Fruit fly (Drosophila melanogaster) whole organism, embryonic: ENCODE results near the gene CG8112.

Experiments
- Bgb ChIP-seq: fragments of 200-800 bp; sonication (Bioruptor generic); IDR thresholded peaks from 2 replicates; pipeline ENCODE4 v1.3.6; 2022; ENCODE audit warnings: missing biosample characterization, missing genetic modification characterization; ENCODE audit not compliant: partially characterized antibody
- CG12659 ChIP-seq: fragments of 200-800 bp; sonication (Bioruptor generic); optimal IDR thresholded peaks from 3 replicates; lab custom pipeline; 2017; ENCODE audit warnings: mild to moderate bottlenecking, missing biosample characterization, missing genetic modification reagents, missing genetic modification characterization
- CG12769 ChIP-seq: fragments of 200-800 bp; sonication (Bioruptor generic); optimal IDR thresholded peaks from 2 replicates; lab custom pipeline; 2019; ENCODE audit warnings: missing biosample characterization, mild to moderate bottlenecking, missing genetic modification characterization, moderate library complexity
- CG14667 ChIP-seq: fragments of 200-800 bp; sonication (Bioruptor generic); IDR thresholded peaks from 2 replicates; pipeline ENCODE4 v1.3.6; 2022; ENCODE audit warnings: missing biosample characterization, missing genetic modification characterization
- CG14860 ChIP-seq: fragments of 200-800 bp; sonication (Bioruptor generic); IDR thresholded peaks from 3 replicates; pipeline ENCODE4 v1.3.6; 2022; ENCODE audit warnings: missing biosample characterization, missing genetic modification characterization; ENCODE audit not compliant: partially characterized antibody
- CG30020 ChIP-seq: fragments of 200-800 bp; optimal IDR thresholded peaks from 2 replicates; lab custom pipeline; 2019; ENCODE audit warnings: missing biosample characterization, mild to moderate bottlenecking, missing genetic modification characterization, moderate library complexity
- CG42726 ChIP-seq: fragments of 200-800 bp; sonication (Bioruptor generic); IDR thresholded peaks from 2 replicates; pipeline ENCODE4 v1.3.6; 2022; ENCODE audit warnings: missing biosample characterization, missing genetic modification characterization; ENCODE audit not compliant: partially characterized antibody
- CG4328 ChIP-seq: fragments of 200-800 bp; sonication (Bioruptor generic); optimal IDR thresholded peaks from 3 replicates; lab custom pipeline; 2017; ENCODE audit warnings: missing biosample characterization, missing genetic modification reagents, missing genetic modification characterization
- CG5180 ChIP-seq: fragments of 200-800 bp; sonication (Bioruptor generic); optimal IDR thresholded peaks from 3 replicates; lab custom pipeline; 2017; ENCODE audit warnings: missing biosample characterization, missing genetic modification characterization, mild to moderate bottlenecking, moderate library complexity, missing genetic modification reagents
- CG7357 ChIP-seq: fragments of 200-800 bp; sonication (Bioruptor generic); IDR thresholded peaks from 3 replicates; pipeline ENCODE4 v1.3.6; 2022; ENCODE audit warnings: missing biosample characterization, missing genetic modification characterization
- CG9437 ChIP-seq: fragments of 200-800 bp; sonication (Bioruptor generic); optimal IDR thresholded peaks from 2 replicates; lab custom pipeline; 2018; ENCODE audit warnings: missing biosample characterization, mild to moderate bottlenecking, missing genetic modification characterization
- D19A ChIP-seq: fragments of 200-800 bp; optimal IDR thresholded peaks from 3 replicates; lab custom pipeline; 2019; ENCODE audit warnings: missing biosample characterization, mild to moderate bottlenecking, missing genetic modification characterization, moderate library complexity
- Dp ChIP-seq: fragments of 200-800 bp; sonication (Bioruptor generic); optimal IDR thresholded peaks from 2 replicates; lab custom pipeline; 2018; ENCODE audit warnings: missing biosample characterization, mild to moderate bottlenecking, missing genetic modification characterization, moderate library complexity
- HLH4C ChIP-seq: fragments of 200-800 bp; sonication (Bioruptor generic); IDR thresholded peaks from 3 replicates; pipeline ENCODE4 v1.3.6; 2022; ENCODE audit warnings: missing biosample characterization, missing genetic modification characterization; ENCODE audit not compliant: partially characterized antibody
- Hr51 ChIP-seq, 2 experiments: fragments of 200-800 bp; sonication (Bioruptor generic); optimal IDR thresholded peaks; 2 replicates in 1 of 2; 3 replicates in 1 of 2; lab custom pipeline; 2016 to 2018; ENCODE audit warnings: missing biosample characterization in 2 of 2, missing genetic modification characterization in 2 of 2, mild to moderate bottlenecking in 1 of 2, moderate library complexity in 1 of 2
- Kr ChIP-seq: fragments of 200-800 bp; sonication (Bioruptor generic); optimal IDR thresholded peaks from 2 replicates; lab custom pipeline; 2017; ENCODE audit warnings: missing biosample characterization, mild to moderate bottlenecking, missing genetic modification characterization
- Opbp ChIP-seq: fragments of 200-800 bp; sonication (Bioruptor generic); IDR thresholded peaks from 3 replicates; pipeline ENCODE4 v1.3.6; 2022; ENCODE audit warnings: missing biosample characterization, missing genetic modification characterization; ENCODE audit not compliant: partially characterized antibody
- Pdp1 ChIP-seq, 2 experiments: fragments of 200-800 bp; sonication (Bioruptor generic); optimal IDR thresholded peaks; 3 replicates each; lab custom pipeline; 2016; ENCODE audit warnings: missing biosample characterization in 2 of 2, missing genetic modification characterization in 2 of 2, mild to moderate bottlenecking in 1 of 2, moderate library complexity in 1 of 2
- Ravus ChIP-seq: fragments of 200-800 bp; sonication (Bioruptor generic); IDR thresholded peaks from 2 replicates; pipeline ENCODE4 v1.3.6; 2022; ENCODE audit warnings: missing biosample characterization, missing genetic modification characterization
- amos ChIP-seq: fragments of 200-800 bp; sonication (Bioruptor generic); IDR thresholded peaks from 2 replicates; pipeline ENCODE4 v1.3.6; 2022; ENCODE audit warnings: missing biosample characterization, missing genetic modification characterization; ENCODE audit not compliant: partially characterized antibody
- aop ChIP-seq: fragments of 200-800 bp; sonication (Bioruptor generic); IDR thresholded peaks from 2 replicates; pipeline ENCODE4 v1.3.6; 2022; ENCODE audit warnings: missing biosample characterization, missing genetic modification characterization
- ato ChIP-seq: fragments of 200-800 bp; sonication (Bioruptor generic); IDR thresholded peaks from 2 replicates; pipeline ENCODE4 v1.3.6; 2022; ENCODE audit warnings: missing biosample characterization, missing genetic modification characterization; ENCODE audit not compliant: partially characterized antibody
- bbx ChIP-seq: fragments of 200-800 bp; sonication (Bioruptor generic); IDR thresholded peaks from 2 replicates; pipeline ENCODE4 v1.3.6; 2022; ENCODE audit warnings: missing biosample characterization, missing genetic modification characterization; ENCODE audit not compliant: partially characterized antibody
- chinmo ChIP-seq: fragments of 200-800 bp; sonication (Bioruptor generic); IDR thresholded peaks from 4 replicates; pipeline ENCODE4 v1.3.6; 2022; ENCODE audit warnings: missing biosample characterization, missing genetic modification characterization; ENCODE audit not compliant: partially characterized antibody
- chm ChIP-seq: fragments of 200-800 bp; sonication (Bioruptor generic); IDR thresholded peaks from 2 replicates; pipeline ENCODE4 v1.3.6; 2022; ENCODE audit warnings: missing biosample characterization, missing genetic modification characterization
- crc ChIP-seq: fragments of 200-800 bp; sonication (Bioruptor generic); optimal IDR thresholded peaks from 2 replicates; lab custom pipeline; 2016; ENCODE audit warnings: missing biosample characterization, missing genetic modification characterization
- crol ChIP-seq: fragments of 200-800 bp; sonication (Bioruptor generic); IDR thresholded peaks from 2 replicates; pipeline ENCODE4 v1.3.6; 2022; ENCODE audit warnings: missing biosample characterization, missing genetic modification characterization
- exex ChIP-seq: fragments of 200-800 bp; sonication (Bioruptor generic); optimal IDR thresholded peaks from 4 replicates; lab custom pipeline; 2018; ENCODE audit warnings: missing biosample characterization, mild to moderate bottlenecking, missing genetic modification characterization, moderate library complexity
- gem ChIP-seq: fragments of 200-800 bp; sonication (Bioruptor generic); optimal IDR thresholded peaks from 2 replicates; lab custom pipeline; 2019; ENCODE audit warnings: missing biosample characterization, mild to moderate bottlenecking, missing genetic modification characterization, moderate library complexity
- gro ChIP-seq: fragments of 200-800 bp; sonication (Bioruptor generic); optimal IDR thresholded peaks from 2 replicates; lab custom pipeline; 2016; ENCODE audit warnings: missing biosample characterization, missing genetic modification characterization
- lilli ChIP-seq: fragments of 200-800 bp; sonication (Bioruptor generic); optimal IDR thresholded peaks from 3 replicates; lab custom pipeline; 2016; ENCODE audit warnings: missing biosample characterization, missing genetic modification characterization
- mirr ChIP-seq: fragments of 200-800 bp; sonication (Bioruptor generic); optimal IDR thresholded peaks from 3 replicates; lab custom pipeline; 2018; ENCODE audit warnings: missing biosample characterization, mild to moderate bottlenecking, missing genetic modification characterization
- nerfin-2 ChIP-seq: fragments of 200-800 bp; sonication (Bioruptor generic); IDR thresholded peaks from 2 replicates; pipeline ENCODE4 v1.3.6; 2022; ENCODE audit warnings: missing biosample characterization, missing genetic modification characterization; ENCODE audit not compliant: partially characterized antibody
- nom ChIP-seq: fragments of 200-800 bp; sonication (Bioruptor generic); optimal IDR thresholded peaks from 2 replicates; lab custom pipeline; 2017; ENCODE audit warnings: missing biosample characterization, missing genetic modification characterization, mild to moderate bottlenecking, moderate library complexity, missing genetic modification reagents
- otp ChIP-seq: fragments of 200-800 bp; sonication (Bioruptor generic); IDR thresholded peaks from 3 replicates; pipeline ENCODE4, ENCODE4 v1.3.6; 2022; ENCODE audit warnings: missing biosample characterization, missing genetic modification characterization
- tio ChIP-seq: fragments of 200-800 bp; sonication (Bioruptor generic); optimal IDR thresholded peaks from 2 replicates; lab custom pipeline; 2017; ENCODE audit warnings: missing biosample characterization, missing genetic modification characterization, inconsistent platforms
- tna ChIP-seq: fragments of 200-800 bp; sonication (Bioruptor generic); IDR thresholded peaks from 2 replicates; pipeline ENCODE4 v1.3.6; 2022; ENCODE audit warnings: missing biosample characterization, missing genetic modification characterization; ENCODE audit not compliant: partially characterized antibody
- vnd ChIP-seq: fragments of 200-800 bp; sonication (Bioruptor generic); IDR thresholded peaks from 3 replicates; pipeline ENCODE4 v1.3.6; 2022; ENCODE audit warnings: missing biosample characterization, missing genetic modification characterization; ENCODE audit not compliant: partially characterized antibody
- vvl ChIP-seq: fragments of 200-800 bp; sonication (Bioruptor generic); IDR thresholded peaks from 2 replicates; pipeline ENCODE4 v1.3.6; 2022; ENCODE audit warnings: missing biosample characterization, missing genetic modification characterization
- wek ChIP-seq: fragments of 200-800 bp; sonication (Bioruptor generic); optimal IDR thresholded peaks from 3 replicates; lab custom pipeline; 2018; ENCODE audit warnings: missing biosample characterization, mild to moderate bottlenecking, missing genetic modification characterization, moderate library complexity
- z ChIP-seq: fragments of 200-800 bp; sonication (Bioruptor generic); IDR thresholded peaks from 3 replicates; pipeline ENCODE4 v1.3.6; 2022; ENCODE audit warnings: missing biosample characterization, missing genetic modification characterization
- zen2 ChIP-seq: fragments of 200-800 bp; sonication (Bioruptor generic); IDR thresholded peaks from 3 replicates; pipeline ENCODE4 v1.3.6; 2022; ENCODE audit warnings: missing biosample characterization, missing genetic modification characterization; ENCODE audit not compliant: partially characterized antibody

Gene CG8112

dm6 chr3R:8664699-8665340, 47.9 kb upstream of the CG8112 start (continued):
- TF ChIP-seq CG12769 (tag; lab: Kevin White, UChicago) = peak; percentile 0
- no peak for TF ChIP-seq CG12659 (GFP tag; lab: Kevin White, UChicago)
- no peak for TF ChIP-seq CG14667 (GFP tag; lab: Robert Waterston, UW)

- no peak for TF ChIP-seq CG5180 (GFP tag; lab: Kevin White, UChicago)
- TF ChIP-seq Dp (GFP tag; lab: Kevin White, UChicago) = no peak
- no peak for TF ChIP-seq Ravus (GFP tag; lab: Robert Waterston, UW)
- TF ChIP-seq CG30020 (tag; lab: Kevin White, UChicago) = no peak
- TF ChIP-seq lilli = no peak
- TF ChIP-seq aop (GFP tag; lab: Robert Waterston, UW) = no peak
- no peak for TF ChIP-seq nom
These were observed 45.2 kb upstream of the CG8112 start, which contains the start of gene CG8036 for dm6 chr3R:8667568-8667967. CG8036 (plus strand) TSS chr3R:8667868.

- peak; percentile 17 for TF ChIP-seq gro (GFP tag; lab: Kevin White, UChicago)
- TF ChIP-seq CG42726 (GFP tag; lab: Robert Waterston, UW) = peak; percentile 94
- peak; percentile 79 for TF ChIP-seq amos
- TF ChIP-seq exex (tag; lab: Kevin White, UChicago) = peak; percentile 93
- TF ChIP-seq tio (GFP tag; lab: Kevin White, UChicago) = no peak
- TF ChIP-seq bbx (GFP tag; lab: Robert Waterston, UW) = peak; percentile 88
- peak; percentile 10 for TF ChIP-seq gem (tag; lab: Kevin White, UChicago)
- no peak for TF ChIP-seq CG9437
- peak; percentile 52; the same call in 3 of the 4 replicates for TF ChIP-seq chinmo (GFP tag; lab: Robert Waterston, UW)
- TF ChIP-seq z = no peak
- TF ChIP-seq D19A (tag; lab: Kevin White, UChicago) = peak; percentile 52
- TF ChIP-seq Kr (GFP tag; lab: Kevin White, UChicago) = no peak
- peak; percentile 35 for TF ChIP-seq vnd
- TF ChIP-seq crol = peak; percentile 75
- TF ChIP-seq HLH4C (GFP tag; lab: Robert Waterston, UW) = peak; percentile 53
- peak; percentile 67 for TF ChIP-seq vvl (GFP tag; lab: Robert Waterston, UW)
- TF ChIP-seq CG14860 (GFP tag; lab: Robert Waterston, UW) = peak; percentile 52
- peak; percentile 77 for TF ChIP-seq mirr (GFP tag; lab: Kevin White, UChicago)
- peak; percentile 70 for TF ChIP-seq Bgb (GFP tag; lab: Robert Waterston, UW)
- no peak for TF ChIP-seq crc (GFP tag; lab: Kevin White, UChicago)
- TF ChIP-seq ato = peak; percentile 91
- peak; percentile 75 for TF ChIP-seq nerfin-2 (GFP tag; lab: Robert Waterston, UW)
- TF ChIP-seq tna (GFP tag; lab: Robert Waterston, UW) = peak; percentile 76
- peak; percentile 30; the same call in 1 of the 3 replicates for TF ChIP-seq otp (GFP tag; lab: Robert Waterston, UW)
- TF ChIP-seq Pdp1 (GFP tag; optimal IDR thresholded peaks at IDR 0.05; lab: Kevin White, UChicago) = peak in 1 of 2 experiments; percentile 96
- TF ChIP-seq wek (GFP tag; lab: Kevin White, UChicago) = peak; percentile 9
- peak; percentile 92 for TF ChIP-seq Opbp (GFP tag; lab: Robert Waterston, UW)
- no peak for TF ChIP-seq CG7357 (GFP tag; lab: Robert Waterston, UW)
- peak; percentile 7; the same call in 1 of the 2 replicates for TF ChIP-seq chm
- no peak for TF ChIP-seq CG4328
- peak in 1 of 2 experiments; percentile 22 for TF ChIP-seq Hr51 (GFP tag; optimal IDR thresholded peaks at IDR 0.05; lab: Kevin White, UChicago)
- peak; percentile 18; the same call in 2 of the 3 replicates for TF ChIP-seq zen2 (GFP tag; lab: Robert Waterston, UW)
These were observed 44.5 kb upstream of the CG8112 start for dm6 chr3R:8668024-8668856.
